Worm (Caenorhabditis elegans): ENCODE data around the gene T05G5.5.

DNA sequence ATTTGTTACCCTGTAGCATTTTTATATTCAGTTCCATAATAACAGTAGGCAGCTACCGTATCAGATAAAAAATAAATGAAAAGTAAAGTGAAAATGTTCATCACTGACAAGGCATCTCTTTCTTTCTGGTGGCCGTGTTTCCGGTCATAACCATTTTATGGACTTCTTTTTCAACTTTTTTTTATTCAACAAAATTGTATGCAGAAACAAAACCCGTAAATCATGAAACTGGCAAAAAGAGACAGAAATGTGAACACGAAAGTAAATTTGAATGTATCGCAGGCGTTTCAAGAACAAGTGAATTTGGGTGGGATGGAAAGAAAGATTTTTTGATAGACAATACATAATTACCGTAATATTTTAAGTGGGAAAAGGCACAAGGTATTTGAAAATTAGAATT is 26.1 kb downstream of the T05G5.5 start, which contains the start of gene clec-162:
- TF ChIP-seq dmd-4 (tag; optimal IDR thresholded peaks at IDR 0.05; ENCODE audit: borderline replicate concordance) (no peak), ceh-22 (tag; optimal IDR thresholded peaks at IDR 0.05) (no peak), ceh-6 (GFP tag; optimal IDR thresholded peaks at IDR 0.05) (no peak), K02D7.2 (tag; optimal IDR thresholded peaks at IDR 0.05) (no peak), tbx-7 (tag; optimal IDR thresholded peaks at IDR 0.05) (no peak), fkh-10 (GFP tag; optimal IDR thresholded peaks at IDR 0.05) (no peak), lin-11 (tag; optimal IDR thresholded peaks at IDR 0.05) (no peak), rnt-1 (tag; optimal IDR thresholded peaks at IDR 0.05) (no peak), ceh-31 (tag; optimal IDR thresholded peaks at IDR 0.05) (no peak), unc-86 (tag; optimal IDR thresholded peaks at IDR 0.05) (no peak)

Data from whole organism, late embryonic.